Worm (Caenorhabditis elegans): ENCODE results near the gene nhr-171.

nhr-171 gene

DNA sequence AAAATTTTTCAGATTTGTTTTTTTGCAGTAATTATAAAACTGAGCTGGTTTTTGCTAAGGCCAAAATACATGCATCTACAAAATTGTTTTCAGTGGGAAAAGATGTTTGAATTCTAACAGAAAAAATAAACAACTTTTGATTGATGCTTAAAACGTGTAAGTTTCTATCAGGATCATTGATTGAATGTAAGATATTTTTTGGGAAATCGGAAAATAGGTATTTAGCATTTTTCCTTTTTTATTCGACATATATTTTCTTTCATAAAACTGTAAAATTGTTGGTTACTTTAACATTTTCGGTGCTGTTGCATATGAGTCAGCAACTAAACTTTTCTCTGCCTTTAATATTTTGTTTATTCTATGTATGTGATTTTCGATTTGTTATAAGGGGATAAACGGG, 12.9 kb downstream of the nhr-171 start, which contains the start of gene C54F6.20:
Gene C54F6.20 (plus strand): TSS at position 301 of the 400 bp plus-strand sequence.
- no peak for TF ChIP-seq lsy-2 (tag; optimal IDR thresholded peaks at IDR 0.05)
- TF ChIP-seq R02D3.7 (tag; optimal IDR thresholded peaks at IDR 0.05) = no peak
- TF ChIP-seq unc-62 (GFP tag; optimal IDR thresholded peaks at IDR 0.05) = no peak
- no peak for TF ChIP-seq blmp-1 (tag; optimal IDR thresholded peaks at IDR 0.05; ENCODE audit: insufficient read depth)
- TF ChIP-seq egl-27 (tag; optimal IDR thresholded peaks at IDR 0.05) = no peak
- TF ChIP-seq nhr-23 (tag; optimal IDR thresholded peaks at IDR 0.05) = no peak
- no peak for TF ChIP-seq lin-39 (tag; optimal IDR thresholded peaks at IDR 0.05)
- TF ChIP-seq mab-5 (tag; optimal IDR thresholded peaks at IDR 0.05) = no peak
- no peak for TF ChIP-seq snpc-4 (tag; optimal IDR thresholded peaks at IDR 0.05)
- TF ChIP-seq sma-3 (GFP tag; optimal IDR thresholded peaks at IDR 0.05) = no peak
- no peak for TF ChIP-seq ztf-1 (GFP tag; conservative IDR thresholded peaks at IDR 0.05)
- no peak for TF ChIP-seq elt-3 (tag; optimal IDR thresholded peaks at IDR 0.05)
- no peak for TF ChIP-seq ztf-4 (tag; optimal IDR thresholded peaks at IDR 0.05)
- no peak for TF ChIP-seq Y55F3AM.14 (GFP tag; optimal IDR thresholded peaks at IDR 0.05)
- TF ChIP-seq ceh-16 (tag; optimal IDR thresholded peaks at IDR 0.05) = no peak
- no peak for TF ChIP-seq nhr-12 (tag; optimal IDR thresholded peaks at IDR 0.05)

ce11 chrV:7525695-7526094, 14.1 kb downstream of the nhr-171 start, which contains the start of gene C54F6.18:
Gene C54F6.18, plus strand, starts transcription at chrV:7525995.
- no peak for TF ChIP-seq blmp-1 (tag; optimal IDR thresholded peaks at IDR 0.05; ENCODE audit: insufficient read depth)
- TF ChIP-seq C34F6.9 (tag; optimal IDR thresholded peaks at IDR 0.05) = no peak
- no peak for TF ChIP-seq skn-1 (tag; optimal IDR thresholded peaks at IDR 0.05)
- TF ChIP-seq elt-1 (tag; optimal IDR thresholded peaks at IDR 0.05) = no peak
- no peak for TF ChIP-seq nhr-6 (tag; optimal IDR thresholded peaks at IDR 0.05)
- no peak for TF ChIP-seq sem-4 (tag; optimal IDR thresholded peaks at IDR 0.05)
- TF ChIP-seq sma-3 (GFP tag; optimal IDR thresholded peaks at IDR 0.05) = no peak
- TF ChIP-seq elt-3 (tag; optimal IDR thresholded peaks at IDR 0.05) = no peak
- TF ChIP-seq ztf-11 (tag; optimal IDR thresholded peaks at IDR 0.05) = no peak
- TF ChIP-seq mab-5 (tag; optimal IDR thresholded peaks at IDR 0.05) = no peak

DNA sequence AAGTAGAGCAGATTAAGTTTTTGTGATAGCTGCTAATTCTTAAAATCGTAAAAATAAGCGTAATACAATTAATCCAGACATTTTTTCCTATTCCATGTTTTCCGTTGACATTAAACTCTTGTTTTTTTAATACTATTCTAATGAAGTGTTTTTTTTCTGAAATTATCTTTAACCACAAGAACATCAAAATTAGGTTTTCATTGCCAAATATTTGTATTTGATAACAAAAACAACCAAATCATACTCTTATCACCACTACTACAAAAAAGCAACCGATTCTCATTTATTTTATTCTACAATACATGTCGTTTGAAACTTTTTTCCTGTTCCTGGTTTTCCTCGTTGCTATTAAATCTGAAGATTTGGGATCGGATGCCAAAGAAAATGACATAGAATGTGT, 15.6 kb downstream of the nhr-171 start, which contains the start of gene C54F6.17:
Gene C54F6.17 (plus strand): TSS at position 301 of the 400 bp plus-strand sequence.
- no peak for TF ChIP-seq lsy-2 (tag; optimal IDR thresholded peaks at IDR 0.05)
- no peak for TF ChIP-seq ZK546.5 (tag; optimal IDR thresholded peaks at IDR 0.05)
- TF ChIP-seq ceh-16 (tag; optimal IDR thresholded peaks at IDR 0.05) = no peak

DNA sequence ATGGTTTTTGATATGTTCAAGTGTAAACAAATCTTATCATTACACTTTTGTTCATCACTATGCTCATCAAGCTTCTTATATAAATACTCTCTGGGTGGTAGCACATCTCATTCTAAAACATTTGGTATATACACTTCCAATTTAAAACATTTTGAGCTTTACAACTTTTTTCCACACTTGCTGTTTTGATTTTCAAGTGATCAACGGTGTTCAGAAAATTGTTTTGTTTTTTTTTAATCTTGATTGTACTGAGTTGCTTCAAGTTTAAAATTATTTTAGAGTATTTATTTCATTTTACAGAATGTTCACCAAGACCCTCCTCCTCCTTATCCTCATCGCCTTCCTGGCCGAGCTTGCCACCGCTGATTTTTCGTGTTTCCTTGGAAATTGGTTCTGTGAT, 17.3 kb downstream of the nhr-171 start, which contains the start of gene C54F6.5:
Gene C54F6.5 (plus strand): TSS at position 301 of the 400 bp plus-strand sequence.
- no peak for TF ChIP-seq mdl-1 (tag; optimal IDR thresholded peaks at IDR 0.05)
- no peak for TF ChIP-seq lin-39 (tag; optimal IDR thresholded peaks at IDR 0.05)
- no peak for TF ChIP-seq snpc-4 (tag; optimal IDR thresholded peaks at IDR 0.05)
- no peak for TF ChIP-seq lin-11 (tag; optimal IDR thresholded peaks at IDR 0.05)
- no peak for TF ChIP-seq ztf-1 (GFP tag; conservative IDR thresholded peaks at IDR 0.05)
- TF ChIP-seq R02D3.7 (tag; optimal IDR thresholded peaks at IDR 0.05) = no peak
- TF ChIP-seq sem-4 (tag; optimal IDR thresholded peaks at IDR 0.05) = no peak
- no peak for TF ChIP-seq nhr-77 (tag; optimal IDR thresholded peaks at IDR 0.05)
- no peak for TF ChIP-seq nhr-25 (tag; optimal IDR thresholded peaks at IDR 0.05)

ce11 chrV:7529840-7530239, 18.3 kb downstream of the nhr-171 start, which contains the start of gene swt-2:
Gene swt-2, plus strand, starts transcription at chrV:7530140.
- TF ChIP-seq R02D3.7 (tag; optimal IDR thresholded peaks at IDR 0.05) (no peak), nhr-129 (tag; optimal IDR thresholded peaks at IDR 0.05) (no peak), ceh-82 (tag; optimal IDR thresholded peaks at IDR 0.05) (no peak), nhr-6 (tag; optimal IDR thresholded peaks at IDR 0.05) (no peak), nhr-10 (tag; optimal IDR thresholded peaks at IDR 0.05) (no peak), dmd-4 (tag; optimal IDR thresholded peaks at IDR 0.05) (no peak), nhr-25 (tag; optimal IDR thresholded peaks at IDR 0.05) (no peak), mdl-1 (tag; optimal IDR thresholded peaks at IDR 0.05) (no peak), peb-1 (tag; optimal IDR thresholded peaks at IDR 0.05) (no peak), lin-39 (tag; optimal IDR thresholded peaks at IDR 0.05) (no peak), sem-4 (tag; optimal IDR thresholded peaks at IDR 0.05) (no peak), crh-2 (tag; optimal IDR thresholded peaks at IDR 0.05) (no peak), ztf-11 (tag; optimal IDR thresholded peaks at IDR 0.05) (no peak), snpc-4 (tag; optimal IDR thresholded peaks at IDR 0.05) (no peak), blmp-1 (tag; optimal IDR thresholded peaks at IDR 0.05; ENCODE audit: insufficient read depth) (no peak), skn-1 (tag; optimal IDR thresholded peaks at IDR 0.05) (no peak), unc-62 (GFP tag; optimal IDR thresholded peaks at IDR 0.05) (no peak)
